Worm (Caenorhabditis elegans): ENCODE data around the gene srlf-17.
A peak's percentile ranks its signal among the peaks of the same experiment; 100 is the strongest.

The srlf-17 gene

DNA sequence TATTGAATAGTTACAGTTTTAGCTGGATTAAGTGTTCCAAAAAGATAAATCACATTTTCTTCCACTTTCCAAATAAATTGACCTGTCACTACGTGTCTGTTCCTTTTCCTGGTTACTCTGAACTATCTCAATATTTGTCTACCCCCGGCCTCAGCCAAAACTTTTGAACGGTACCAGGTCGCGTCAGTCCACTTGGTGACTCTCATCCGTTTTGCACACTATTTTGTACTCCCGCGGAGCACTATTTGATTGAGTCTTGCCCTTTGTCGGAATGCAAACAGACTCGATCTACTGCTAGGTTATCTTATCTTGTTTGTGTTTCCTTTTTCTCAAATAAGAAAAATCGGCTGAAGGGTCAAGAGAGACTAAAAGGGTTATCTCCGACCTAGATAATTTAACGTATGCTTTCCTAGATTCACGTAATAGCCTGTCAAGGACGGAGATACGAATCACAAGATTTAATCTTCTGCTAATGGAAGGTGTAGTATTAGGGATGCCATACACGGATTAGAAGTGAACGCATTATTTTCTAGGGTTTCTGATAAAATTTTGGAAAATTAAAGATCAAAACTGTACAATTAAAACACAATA is 17.6 kb upstream of the srlf-17 start:
- peak; percentile 84 for TF ChIP-seq elt-1 (tag; optimal IDR thresholded peaks at IDR 0.05)
- TF ChIP-seq gmeb-1 (tag; optimal IDR thresholded peaks at IDR 0.05), result no peak
- TF ChIP-seq nhr-21 (tag; optimal IDR thresholded peaks at IDR 0.05), result peak; percentile 20
- TF ChIP-seq F13H6.1 (tag; optimal IDR thresholded peaks at IDR 0.05), result peak; percentile 47
- peak; percentile 41 for TF ChIP-seq ceh-16 (tag; optimal IDR thresholded peaks at IDR 0.05)

- peak; percentile 21 for TF ChIP-seq nhr-237 (tag; optimal IDR thresholded peaks at IDR 0.05)
- TF ChIP-seq fos-1 (tag; optimal IDR thresholded peaks at IDR 0.05), result peak; percentile 86
- peak; percentile 43 for TF ChIP-seq nhr-10 (tag; optimal IDR thresholded peaks at IDR 0.05)
- TF ChIP-seq lin-39 (tag; optimal IDR thresholded peaks at IDR 0.05), result no peak
- TF ChIP-seq sem-4 (tag; optimal IDR thresholded peaks at IDR 0.05), result peak; percentile 74
- no peak for TF ChIP-seq dmd-4 (tag; optimal IDR thresholded peaks at IDR 0.05)
- no peak for TF ChIP-seq nhr-11 (tag; optimal IDR thresholded peaks at IDR 0.05)
- peak; percentile 70 to 97 for TF ChIP-seq mdl-1 (tag; optimal IDR thresholded peaks at IDR 0.05)
- peak; percentile 78 for TF ChIP-seq nhr-25 (tag; optimal IDR thresholded peaks at IDR 0.05)
- peak; percentile 98 for TF ChIP-seq zag-1 (tag; optimal IDR thresholded peaks at IDR 0.05)
- peak; percentile 90 to 96 for TF ChIP-seq lsy-2 (tag; optimal IDR thresholded peaks at IDR 0.05)
- TF ChIP-seq elt-3 (tag; optimal IDR thresholded peaks at IDR 0.05), result no peak
- no peak for TF ChIP-seq skn-1 (tag; optimal IDR thresholded peaks at IDR 0.05)
- no peak for TF ChIP-seq alr-1 (tag; optimal IDR thresholded peaks at IDR 0.05)
- TF ChIP-seq F13H6.1 (tag; optimal IDR thresholded peaks at IDR 0.05), result peak; percentile 91
- peak; percentile 25 for TF ChIP-seq nhr-23 (tag; optimal IDR thresholded peaks at IDR 0.05)
- peak; percentile 93 for TF ChIP-seq lin-11 (tag; optimal IDR thresholded peaks at IDR 0.05)
- TF ChIP-seq lin-13 (GFP tag; optimal IDR thresholded peaks at IDR 0.05), result peak; percentile 88
- peak; percentile 89 for TF ChIP-seq mab-5 (tag; optimal IDR thresholded peaks at IDR 0.05)
- TF ChIP-seq sma-9 (GFP tag; optimal IDR thresholded peaks at IDR 0.05), result peak; percentile 81
- TF ChIP-seq sma-9 (tag; optimal IDR thresholded peaks at IDR 0.05), result no peak
- no peak for TF ChIP-seq mbf-1 (tag; optimal IDR thresholded peaks at IDR 0.05)
- TF ChIP-seq sma-3 (GFP tag; optimal IDR thresholded peaks at IDR 0.05), result peak; percentile 89
- TF ChIP-seq crh-2 (tag; optimal IDR thresholded peaks at IDR 0.05), result peak; percentile 98
- no peak for TF ChIP-seq ama-1 (optimal IDR thresholded peaks at IDR 0.05)
- TF ChIP-seq peb-1 (tag; optimal IDR thresholded peaks at IDR 0.05), result no peak
- TF ChIP-seq nhr-21 (tag; optimal IDR thresholded peaks at IDR 0.05), result peak; percentile 83
- peak; percentile 71 for TF ChIP-seq nhr-6 (tag; optimal IDR thresholded peaks at IDR 0.05)
- TF ChIP-seq blmp-1 (tag; optimal IDR thresholded peaks at IDR 0.05; ENCODE audit: insufficient read depth), result peak; percentile 10
- peak; percentile 92 for TF ChIP-seq unc-55 (GFP tag; optimal IDR thresholded peaks at IDR 0.05)
- peak; percentile 94 for TF ChIP-seq nhr-129 (tag; optimal IDR thresholded peaks at IDR 0.05)
- TF ChIP-seq gmeb-1 (tag; optimal IDR thresholded peaks at IDR 0.05), result peak; percentile 85
- TF ChIP-seq snpc-4 (tag; optimal IDR thresholded peaks at IDR 0.05), result peak; percentile 34
- no peak for TF ChIP-seq nhr-12 (tag; optimal IDR thresholded peaks at IDR 0.05)
- TF ChIP-seq ztf-1 (GFP tag; conservative IDR thresholded peaks at IDR 0.05), result no peak
- TF ChIP-seq R02D3.7 (tag; optimal IDR thresholded peaks at IDR 0.05), result no peak
- peak; percentile 69 for TF ChIP-seq ztf-4 (tag; optimal IDR thresholded peaks at IDR 0.05)
- no peak for TF ChIP-seq unc-62 (GFP tag; optimal IDR thresholded peaks at IDR 0.05)
- TF ChIP-seq nhr-77 (tag; optimal IDR thresholded peaks at IDR 0.05), result peak; percentile 62
- TF ChIP-seq ceh-16 (tag; optimal IDR thresholded peaks at IDR 0.05), result peak; percentile 31
- TF ChIP-seq egl-27 (tag; optimal IDR thresholded peaks at IDR 0.05), result peak; percentile 82
- TF ChIP-seq C34F6.9 (tag; optimal IDR thresholded peaks at IDR 0.05), result peak; percentile 89
- no peak for TF ChIP-seq elt-1 (tag; optimal IDR thresholded peaks at IDR 0.05)
- TF ChIP-seq aly-2 (tag; optimal IDR thresholded peaks at IDR 0.05), result no peak
- no peak for TF ChIP-seq unc-39 (tag; optimal IDR thresholded peaks at IDR 0.05)
- no peak for TF ChIP-seq ztf-11 (tag; optimal IDR thresholded peaks at IDR 0.05)
- TF ChIP-seq ZK546.5 (tag; optimal IDR thresholded peaks at IDR 0.05), result peak; percentile 34
- TF ChIP-seq Y55F3AM.14 (GFP tag; optimal IDR thresholded peaks at IDR 0.05), result peak; percentile 34
- no peak for TF ChIP-seq ceh-82 (tag; optimal IDR thresholded peaks at IDR 0.05)
Observed at ce11 chrIV:11118837-11119491, 16.5 kb upstream of the srlf-17 start, which contains the start of the genes imp-2 and enpl-1. TSS of gene imp-2 (minus strand) at chrIV:11118887. TSS of gene enpl-1 (plus strand) at chrIV:11119298.
